Fruit fly (Drosophila melanogaster) whole organism, embryonic: ENCODE data around the gene prd.

Experiments used
- CG16815 ChIP-seq: fragments of 200-800 bp; sonication (Bioruptor generic); optimal IDR thresholded peaks from 3 replicates; lab custom pipeline; 2017; ENCODE audit warnings: missing biosample characterization, mild to moderate bottlenecking, missing genetic modification characterization
- CG16863 ChIP-seq: fragments of 200-800 bp; sonication (Bioruptor generic); optimal IDR thresholded peaks from 3 replicates; lab custom pipeline; 2016; ENCODE audit warnings: missing biosample characterization, missing genetic modification characterization
- CG17361 ChIP-seq: fragments of 200-800 bp; sonication (Bioruptor generic); IDR thresholded peaks from 3 replicates; pipeline ENCODE4 v1.3.6; 2022; ENCODE audit warnings: missing biosample characterization, missing genetic modification characterization
- CG2199 ChIP-seq: fragments of 200-800 bp; sonication (Bioruptor generic); IDR thresholded peaks from 3 replicates; pipeline ENCODE4 v1.3.6; 2022; ENCODE audit warnings: missing biosample characterization, missing genetic modification characterization
- CG7745 ChIP-seq: fragments of 200-800 bp; sonication (Bioruptor generic); optimal IDR thresholded peaks from 2 replicates; lab custom pipeline; 2018; ENCODE audit warnings: missing biosample characterization, mild to moderate bottlenecking, missing genetic modification characterization, moderate library complexity
- CG7928 ChIP-seq: fragments of 200-800 bp; sonication (Bioruptor generic); optimal IDR thresholded peaks from 2 replicates; lab custom pipeline; 2017; ENCODE audit warnings: missing biosample characterization, mild to moderate bottlenecking, missing genetic modification characterization
- CoRest ChIP-seq: fragments of 200-800 bp; sonication (Bioruptor generic); optimal IDR thresholded peaks from 3 replicates; lab custom pipeline; 2018; ENCODE audit warnings: missing biosample characterization, mild to moderate bottlenecking, missing genetic modification characterization, moderate library complexity
- MTF-1 ChIP-seq: fragments of 200-800 bp; sonication (Bioruptor generic); optimal IDR thresholded peaks from 2 replicates; lab custom pipeline; 2018; ENCODE audit warnings: missing biosample characterization, mild to moderate bottlenecking, missing genetic modification characterization, borderline replicate concordance
- Ssrp ChIP-seq: fragments of 200-800 bp; sonication (Bioruptor generic); optimal IDR thresholded peaks from 2 replicates; lab custom pipeline; 2018; ENCODE audit warnings: missing biosample characterization, mild to moderate bottlenecking, missing genetic modification characterization, moderate library complexity
- danr ChIP-seq: fragments of 200-800 bp; sonication (Bioruptor generic); IDR thresholded peaks from 2 replicates; pipeline ENCODE4 v1.3.6; 2022; ENCODE audit warnings: missing biosample characterization, missing genetic modification characterization
- hkb ChIP-seq, 2 experiments: fragments of 200-800 bp in 1 of 2; fragments of >200 bp in 1 of 2; sonication (Bioruptor generic) in 1 of 2; IDR thresholded peaks in 1 of 2; optimal IDR thresholded peaks in 1 of 2; 2 replicates each; pipeline versions ENCODE4 v1.3.6 to Lab custom; 2017 to 2022; ENCODE audit warnings: missing biosample characterization in 1 of 2, missing genetic modification characterization in 1 of 2
- ind ChIP-seq: fragments of 200-800 bp; sonication (Bioruptor generic); optimal IDR thresholded peaks from 3 replicates; lab custom pipeline; 2016; ENCODE audit warnings: missing biosample characterization, missing genetic modification characterization
- pan ChIP-seq, 4 experiments: fragments of >200 bp in 3 of 4; fragments of 200-800 bp in 1 of 4; sonication (Bioruptor generic) in 1 of 4; optimal IDR thresholded peaks in 3 of 4; IDR thresholded peaks in 1 of 4; 2 replicates each; pipeline versions ENCODE4 v1.3.6 to Lab custom; 2017 to 2022; ENCODE audit warnings: missing biosample characterization in 2 of 4, missing genetic modification characterization in 2 of 4, mixed read lengths in 1 of 4
- vfl ChIP-seq: fragments of 200-800 bp; sonication (Bioruptor generic); optimal IDR thresholded peaks from 2 replicates; lab custom pipeline; 2016; ENCODE audit warnings: missing biosample characterization, missing genetic modification characterization

DNA sequence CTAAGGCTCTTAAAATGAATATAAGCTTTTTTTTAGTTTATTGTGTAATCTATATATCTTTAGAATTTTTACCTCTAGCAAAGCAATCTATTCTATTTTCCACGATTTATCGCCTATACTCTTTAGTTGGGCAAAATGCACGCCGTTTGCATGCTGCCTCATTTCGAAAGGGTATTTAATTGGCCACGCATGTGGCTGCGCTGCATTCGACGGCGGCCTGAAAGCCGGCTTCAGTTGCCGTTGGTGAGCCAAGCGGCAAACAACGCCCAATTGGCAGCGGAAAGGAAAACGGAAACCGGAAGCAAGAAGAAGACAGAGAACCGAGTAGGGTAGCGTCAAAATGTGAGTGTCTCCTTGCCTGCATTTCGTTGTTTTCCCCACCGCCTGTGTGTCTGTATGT is 9.8 kb downstream of the prd start, which contains the start of gene CG14947:
- no peak for TF ChIP-seq CG16863
- no peak for TF ChIP-seq CG7928 (GFP tag; lab: Kevin White, UChicago)
- TF ChIP-seq CG2199 (GFP tag; lab: Robert Waterston, UW) = no peak
- no peak for TF ChIP-seq ind (GFP tag; lab: Kevin White, UChicago)
- TF ChIP-seq hkb (optimal IDR thresholded peaks at IDR 0.05; lab: Kevin White, UChicago) = no peak
- TF ChIP-seq hkb (GFP tag; IDR thresholded peaks at IDR 0.05; lab: Robert Waterston, UW) = no peak
- no peak for TF ChIP-seq pan (optimal IDR thresholded peaks at IDR 0.05; lab: Kevin White, UChicago)
- TF ChIP-seq pan (GFP tag; optimal IDR thresholded peaks at IDR 0.05 in 1 of 2, IDR thresholded peaks at IDR 0.05 in 1 of 2) = no peak
- TF ChIP-seq CoRest (tag; lab: Kevin White, UChicago) = no peak
- TF ChIP-seq danr = no peak
- no peak for TF ChIP-seq Ssrp (tag; lab: Kevin White, UChicago)
- no peak for TF ChIP-seq CG17361 (GFP tag; lab: Robert Waterston, UW)
- TF ChIP-seq vfl = no peak
- TF ChIP-seq CG16815 (GFP tag; lab: Kevin White, UChicago) = no peak
- peak; percentile 17 for TF ChIP-seq MTF-1 (GFP tag; lab: Kevin White, UChicago)
- no peak for TF ChIP-seq CG7745 (tag; lab: Kevin White, UChicago)
